Worm (Caenorhabditis elegans) whole organism, young adult: ENCODE data around the gene ksr-1.
A peak's percentile ranks its signal among the peaks of the same experiment; 100 is the strongest.

Source experiments
- B0035.1 ChIP-seq: sonication (generic microtip); optimal IDR thresholded peaks from 2 replicates; lab custom pipeline; 2016; ENCODE audit warnings: missing genetic modification characterization, mild to moderate bottlenecking, missing compliant biosample characterization, missing genotype, missing genetic modification reagents
- B0336.3 ChIP-seq: fragments of 200-800 bp; sonication (Bioruptor generic); IDR thresholded peaks from 2 replicates; pipeline ENCODE4 v1.3.6; 2022; ENCODE audit warnings: missing genetic modification characterization, missing compliant biosample characterization
- C06A6.2 ChIP-seq: fragments of 200-800 bp; sonication (Bioruptor generic); conservative IDR thresholded peaks from 2 replicates; pipeline ENCODE4 v1.3.6; 2022; ENCODE audit warnings: missing genetic modification characterization, missing compliant biosample characterization
- F10E7.11 ChIP-seq: sonication (generic microtip); optimal IDR thresholded peaks from 2 replicates; lab custom pipeline; 2017; ENCODE audit warnings: mild to moderate bottlenecking, missing genetic modification characterization, moderate library complexity, missing compliant biosample characterization
- F22D6.2 ChIP-seq: sonication (generic microtip); optimal IDR thresholded peaks from 2 replicates; lab custom pipeline; 2016; ENCODE audit warnings: mild to moderate bottlenecking, missing genetic modification characterization, missing compliant biosample characterization
- F23B12.7 ChIP-seq: sonication (generic microtip); optimal IDR thresholded peaks from 2 replicates; lab custom pipeline; 2017; ENCODE audit warnings: missing genetic modification characterization, mild to moderate bottlenecking, missing compliant biosample characterization, antibody characterized with exemption, moderate library complexity; ENCODE audit not compliant: insufficient read depth
- F33H1.4 ChIP-seq: fragments of 200-800 bp; sonication (Bioruptor generic); IDR thresholded peaks from 2 replicates; pipeline ENCODE4 v1.3.6; 2022; ENCODE audit warnings: missing genetic modification reagents, missing genetic modification characterization, missing compliant biosample characterization
- F55B11.4 ChIP-seq: sonication (generic microtip); optimal IDR thresholded peaks from 2 replicates; lab custom pipeline; 2016; ENCODE audit warnings: missing compliant biosample characterization, missing genetic modification characterization, borderline replicate concordance; ENCODE audit not compliant: insufficient read depth
- F57A8.1 ChIP-seq: fragments of 200-800 bp; sonication (Bioruptor generic); optimal IDR thresholded peaks from 2 replicates; lab custom pipeline; 2018; ENCODE audit warnings: mild to moderate bottlenecking, missing genetic modification characterization, moderate library complexity, missing compliant biosample characterization
- K12H6.12 ChIP-seq: fragments of 200-800 bp; sonication (Bioruptor generic); optimal IDR thresholded peaks from 2 replicates; lab custom pipeline; 2018; ENCODE audit warnings: mild to moderate bottlenecking, missing genetic modification characterization, missing compliant biosample characterization
- T07F8.4 ChIP-seq: sonication (generic microtip); optimal IDR thresholded peaks from 2 replicates; lab custom pipeline; 2016; ENCODE audit warnings: mild to moderate bottlenecking, missing genetic modification characterization, moderate library complexity, missing compliant biosample characterization
- Y95B8A.8 ChIP-seq: fragments of 200-800 bp; sonication (Bioruptor generic); IDR thresholded peaks from 2 replicates; pipeline ENCODE4 v1.3.6; 2022; ENCODE audit warnings: missing genetic modification reagents, missing genetic modification characterization, missing compliant biosample characterization
- ZK185.1 ChIP-seq: sonication (generic microtip); optimal IDR thresholded peaks from 2 replicates; lab custom pipeline; 2016; ENCODE audit warnings: mild to moderate bottlenecking, missing genetic modification characterization, missing compliant biosample characterization; ENCODE audit not compliant: poor library complexity, severe bottlenecking
- ama-1 ChIP-seq, 3 experiments: fragments of 150-350 bp in 1 of 3; sonication (generic microtip) in 2 of 3; optimal IDR thresholded peaks; 2 replicates each; lab custom pipeline; 2014 to 2018; ENCODE audit warnings: missing biosample characterization in 2 of 3, missing genetic modification characterization in 2 of 3, missing genetic modification reagents in 2 of 3
- bed-1 ChIP-seq: fragments of 200-800 bp; sonication (Bioruptor generic); IDR thresholded peaks from 2 replicates; pipeline ENCODE4 v1.3.6; 2022; ENCODE audit warnings: missing genetic modification reagents, missing genetic modification characterization, missing compliant biosample characterization
- cebp-1 ChIP-seq, 2 experiments: fragments of 200-800 bp in 1 of 2; sonication (Bioruptor generic) in 1 of 2; sonication (generic microtip) in 1 of 2; IDR thresholded peaks in 1 of 2; optimal IDR thresholded peaks in 1 of 2; 2 replicates each; pipeline versions ENCODE4 v1.3.6 to Lab custom; 2017 to 2022; ENCODE audit warnings: missing compliant biosample characterization in 2 of 2, missing genetic modification characterization in 2 of 2, mild to moderate bottlenecking in 1 of 2, missing genetic modification reagents in 1 of 2, moderate library complexity in 1 of 2
- cebp-2 ChIP-seq: fragments of 200-800 bp; sonication (Bioruptor generic); IDR thresholded peaks from 2 replicates; pipeline ENCODE4 v1.3.6; 2022; ENCODE audit warnings: missing genetic modification characterization, missing compliant biosample characterization
- ceh-100 ChIP-seq: fragments of 200-800 bp; sonication (Bioruptor generic); IDR thresholded peaks from 2 replicates; pipeline ENCODE4 v1.3.6; 2022; ENCODE audit warnings: missing genetic modification reagents, missing genetic modification characterization, missing compliant biosample characterization
- dox-1 ChIP-seq: fragments of 200-800 bp; sonication (Bioruptor generic); IDR thresholded peaks from 2 replicates; pipeline ENCODE4 v1.3.6; 2022; ENCODE audit warnings: missing genetic modification reagents, missing genetic modification characterization, missing compliant biosample characterization
- dpff-1 ChIP-seq: sonication (generic microtip); optimal IDR thresholded peaks from 2 replicates; lab custom pipeline; 2017; ENCODE audit warnings: mild to moderate bottlenecking, missing genetic modification characterization, missing compliant biosample characterization
- efl-1 ChIP-seq: fragments of 150-350 bp; optimal IDR thresholded peaks from 2 replicates; lab custom pipeline; 2014; ENCODE audit warnings: missing biosample characterization, missing genetic modification reagents, missing genetic modification characterization
- gei-17 ChIP-seq: fragments of 200-800 bp; sonication (Bioruptor generic); optimal IDR thresholded peaks from 2 replicates; lab custom pipeline; 2018; ENCODE audit warnings: mild to moderate bottlenecking, missing genetic modification characterization, missing compliant biosample characterization
- hlh-26 ChIP-seq: fragments of 200-800 bp; sonication (Bioruptor generic); conservative IDR thresholded peaks from 2 replicates; pipeline ENCODE4 v1.3.6; 2022; ENCODE audit warnings: missing genetic modification reagents, missing genetic modification characterization, missing compliant biosample characterization
- hrde-1 ChIP-seq: sonication (generic microtip); optimal IDR thresholded peaks from 2 replicates; lab custom pipeline; 2016; ENCODE audit warnings: missing genetic modification characterization, mild to moderate bottlenecking, missing compliant biosample characterization, moderate library complexity, missing genotype, missing genetic modification reagents, borderline replicate concordance
- lin-26 ChIP-seq: fragments of 200-800 bp; sonication (Bioruptor generic); IDR thresholded peaks from 2 replicates; pipeline ENCODE4 v1.3.6; 2022; ENCODE audit warnings: missing genetic modification reagents, missing genetic modification characterization, missing compliant biosample characterization
- lin-54 ChIP-seq: fragments of 200-800 bp; sonication (Bioruptor generic); optimal IDR thresholded peaks from 2 replicates; lab custom pipeline; 2018; ENCODE audit warnings: mild to moderate bottlenecking, missing genetic modification characterization, missing compliant biosample characterization
- lir-1 ChIP-seq: fragments of 200-800 bp; sonication (Bioruptor generic); conservative IDR thresholded peaks from 2 replicates; pipeline ENCODE4 v1.3.6; 2022; ENCODE audit warnings: missing genetic modification reagents, missing genetic modification characterization, missing compliant biosample characterization
- madf-10 ChIP-seq: sonication (generic microtip); optimal IDR thresholded peaks from 2 replicates; lab custom pipeline; 2016; ENCODE audit warnings: mild to moderate bottlenecking, missing genetic modification characterization, missing compliant biosample characterization
- mel-28 ChIP-seq: sonication (generic microtip); optimal IDR thresholded peaks from 2 replicates; lab custom pipeline; 2016; ENCODE audit warnings: borderline replicate concordance, mild to moderate bottlenecking, missing genetic modification characterization, missing compliant biosample characterization
- nhr-90 ChIP-seq: sonication (generic microtip); optimal IDR thresholded peaks from 2 replicates; lab custom pipeline; 2016; ENCODE audit warnings: missing genotype, mild to moderate bottlenecking, missing genetic modification characterization, missing compliant biosample characterization
- pbrm-1 ChIP-seq: fragments of 200-800 bp; sonication (Bioruptor generic); IDR thresholded peaks from 2 replicates; pipeline ENCODE4 v1.3.6; 2022; ENCODE audit warnings: missing genetic modification reagents, missing genetic modification characterization, missing compliant biosample characterization
- pha-4 ChIP-seq: fragments of 150-350 bp; sonication (generic microtip); optimal IDR thresholded peaks from 2 replicates; lab custom pipeline; 2014; ENCODE audit warnings: missing biosample characterization, missing genetic modification reagents, missing genetic modification characterization
- rcor-1 ChIP-seq: fragments of 200-800 bp; sonication (Bioruptor generic); IDR thresholded peaks from 2 replicates; pipeline ENCODE4 v1.3.6; 2022; ENCODE audit warnings: missing genetic modification reagents, missing genetic modification characterization, missing compliant biosample characterization
- rec-8 ChIP-seq, 2 experiments: sonication (generic microtip); optimal IDR thresholded peaks; 2 replicates each; lab custom pipeline; 2016; ENCODE audit warnings: mild to moderate bottlenecking in 2 of 2, missing genetic modification characterization in 2 of 2, missing genetic modification reagents in 2 of 2, missing genotype in 2 of 2, missing biosample characterization in 1 of 2, missing compliant biosample characterization in 1 of 2, moderate library complexity in 1 of 2
- sea-2 ChIP-seq: fragments of 200-800 bp; sonication (Bioruptor generic); IDR thresholded peaks from 2 replicates; pipeline ENCODE4 v1.3.6; 2022; ENCODE audit warnings: missing genetic modification characterization, missing compliant biosample characterization
- tbp1 ChIP-seq: fragments of 200-800 bp; sonication (Bioruptor generic); optimal IDR thresholded peaks from 2 replicates; lab custom pipeline; 2018; ENCODE audit warnings: mild to moderate bottlenecking, missing genetic modification characterization, missing compliant biosample characterization
- tbx-9 ChIP-seq: sonication (generic microtip); optimal IDR thresholded peaks from 2 replicates; lab custom pipeline; 2016; ENCODE audit warnings: borderline replicate concordance, missing genetic modification characterization, inconsistent platforms, missing compliant biosample characterization
- unc-62 ChIP-seq: fragments of 150-350 bp; optimal IDR thresholded peaks from 2 replicates; lab custom pipeline; 2014; ENCODE audit warnings: missing biosample characterization, missing genetic modification reagents, missing genetic modification characterization
- zim-3 ChIP-seq: sonication (generic microtip); optimal IDR thresholded peaks from 2 replicates; lab custom pipeline; 2017; ENCODE audit warnings: mild to moderate bottlenecking, missing genetic modification characterization, moderate library complexity, missing compliant biosample characterization
- ztf-18 ChIP-seq: sonication (generic microtip); optimal IDR thresholded peaks from 2 replicates; lab custom pipeline; 2016; ENCODE audit warnings: missing genotype, mild to moderate bottlenecking, missing genetic modification characterization, missing compliant biosample characterization
- ztf-3 ChIP-seq: fragments of 200-800 bp; sonication (Bioruptor generic); optimal IDR thresholded peaks from 2 replicates; lab custom pipeline; 2018; ENCODE audit warnings: mild to moderate bottlenecking, missing genetic modification characterization, missing compliant biosample characterization
- ztf-6 ChIP-seq: fragments of 200-800 bp; sonication (Bioruptor generic); IDR thresholded peaks from 2 replicates; pipeline ENCODE4 v1.3.6; 2022; ENCODE audit warnings: missing genetic modification reagents, missing genetic modification characterization, missing compliant biosample characterization

ksr-1 gene

ce11 chrX:8274869-8275268 lies at the start of gene ksr-1:
Gene ksr-1 (plus strand): TSS chrX:8275169.
- TF ChIP-seq hlh-26: no peak
- no peak for TF ChIP-seq sea-2 (GFP tag; lab: Robert Waterston, UW)
- no peak for TF ChIP-seq rec-8 (tag; optimal IDR thresholded peaks at IDR 0.05; lab: Kevin White, UChicago)
- no peak for TF ChIP-seq ztf-6 (GFP tag; lab: Robert Waterston, UW)
- TF ChIP-seq hrde-1 (tag; lab: Kevin White, UChicago): no peak
- no peak for TF ChIP-seq efl-1
- TF ChIP-seq T07F8.4 (tag; lab: Kevin White, UChicago): no peak
- TF ChIP-seq F23B12.7: no peak

- no peak for TF ChIP-seq mel-28 (tag; lab: Kevin White, UChicago)
- 0 out of 2 replicates have a peak, but pooled peaks have one; percentile 8 for TF ChIP-seq B0336.3 (GFP tag; lab: Robert Waterston, UW)
These were observed 45.7 kb upstream of the ksr-1 start for ce11 chrX:8229221-8229620.

- no peak for TF ChIP-seq pbrm-1
- no peak for TF ChIP-seq zim-3 (tag; lab: Kevin White, UChicago)
- TF ChIP-seq B0035.1: no peak
- no peak for TF ChIP-seq F55B11.4 (tag; lab: Kevin White, UChicago)
- TF ChIP-seq bed-1 (GFP tag; lab: Robert Waterston, UW): no peak
- TF ChIP-seq dpff-1: no peak
These were observed 44.4 kb upstream of the ksr-1 start for ce11 chrX:8230579-8230978.

- TF ChIP-seq tbx-9 (tag; lab: Kevin White, UChicago): no peak
- TF ChIP-seq F33H1.4 (GFP tag; lab: Robert Waterston, UW): no peak
- peak; percentile 15 for TF ChIP-seq unc-62 (GFP tag; lab: Kevin White, UChicago)
- peak; percentile 4 for TF ChIP-seq ztf-18
- TF ChIP-seq cebp-2 (GFP tag; lab: Robert Waterston, UW): no peak
- TF ChIP-seq pha-4 (tag; lab: Kevin White, UChicago): peak; percentile 58
- TF ChIP-seq rcor-1 (GFP tag; lab: Robert Waterston, UW): peak; percentile 21; the same call in 1 of the 2 replicates
- TF ChIP-seq C06A6.2 (GFP tag; lab: Robert Waterston, UW): peak; percentile 82
- TF ChIP-seq dox-1 (GFP tag; lab: Robert Waterston, UW): peak; percentile 88
- TF ChIP-seq gei-17: peak; percentile 75
- peak; percentile 63 for TF ChIP-seq tbp1
- peak; percentile 91 for TF ChIP-seq B0336.3 (GFP tag; lab: Robert Waterston, UW)
- TF ChIP-seq ama-1 (optimal IDR thresholded peaks at IDR 0.05; lab: Kevin White, UChicago): no peak
- TF ChIP-seq ama-1 (GFP tag; optimal IDR thresholded peaks at IDR 0.05; lab: Kevin White, UChicago): no peak
- no peak for TF ChIP-seq F10E7.11 (tag; lab: Kevin White, UChicago)
- peak; percentile 42; the same call in 1 of the 2 replicates for TF ChIP-seq lin-26 (GFP tag; lab: Robert Waterston, UW)
- no peak for TF ChIP-seq F57A8.1 (GFP tag; lab: Kevin White, UChicago)
- peak; percentile 69 for TF ChIP-seq ZK185.1 (tag; lab: Kevin White, UChicago)
- TF ChIP-seq pbrm-1: peak; percentile 60; the same call in 1 of the 2 replicates
- TF ChIP-seq K12H6.12: peak; percentile 92
- peak; percentile 24 for TF ChIP-seq nhr-90 (tag; lab: Kevin White, UChicago)
- peak; percentile 57; the same call in 1 of the 2 replicates for TF ChIP-seq Y95B8A.8
- TF ChIP-seq lin-54 (GFP tag; lab: Kevin White, UChicago): peak; percentile 46
- peak; percentile 51 for TF ChIP-seq F23B12.7
- 0 out of 2 replicates have a peak, but pooled peaks have one; percentile 22 for TF ChIP-seq lir-1 (GFP tag; lab: Robert Waterston, UW)
- TF ChIP-seq ceh-100 (GFP tag; lab: Robert Waterston, UW): peak; percentile 34; the same call in 1 of the 2 replicates
- no peak for TF ChIP-seq zim-3 (tag; lab: Kevin White, UChicago)
- peak; percentile 63 for TF ChIP-seq madf-10 (tag; lab: Kevin White, UChicago)
- TF ChIP-seq F22D6.2 (tag; lab: Kevin White, UChicago): peak; percentile 78
- TF ChIP-seq cebp-1 (GFP tag; IDR thresholded peaks at IDR 0.05; lab: Robert Waterston, UW): peak; percentile 67; the same call in 1 of the 2 replicates
- peak; percentile 93 for TF ChIP-seq cebp-1 (tag; optimal IDR thresholded peaks at IDR 0.05; lab: Kevin White, UChicago)
- peak; percentile 25 for TF ChIP-seq ztf-3 (GFP tag; lab: Kevin White, UChicago)
These were observed 43.1 kb upstream of the ksr-1 start, which contains the start of gene K02A6.3 for ce11 chrX:8231858-8232257. Gene K02A6.3 (minus strand): TSS chrX:8231931.
